Fruit fly (Drosophila melanogaster): ENCODE measurements around the gene CG14007.

The CG14007 gene

dm6 chr2L:5720407-5721228 is 4.1 kb upstream of the CG14007 start, which contains the start of the genes CG11149 and sip1 (continued):
- no peak for TF ChIP-seq CG7556 (GFP tag; optimal IDR thresholded peaks at IDR 0.05)
- no peak for TF ChIP-seq CoRest (tag; optimal IDR thresholded peaks at IDR 0.05)
- TF ChIP-seq Sry-δ (GFP tag; optimal IDR thresholded peaks at IDR 0.05): peak; percentile 74

- TF ChIP-seq gce (GFP tag; IDR thresholded peaks at IDR 0.05): 0 out of 3 replicates have a peak, but pooled peaks have one; percentile 30
- no peak for TF ChIP-seq Dad (GFP tag; optimal IDR thresholded peaks at IDR 0.05)
- TF ChIP-seq CG9437 (GFP tag; optimal IDR thresholded peaks at IDR 0.05): no peak
- TF ChIP-seq toy (GFP tag; IDR thresholded peaks at IDR 0.05): no peak
Measured at dm6 chr2L:5706074-5706473, 10.4 kb downstream of the CG14007 start, which contains the start of gene CG7236. CG7236 (plus strand) TSS chr2L:5706374.

- TF ChIP-seq CG2116 (GFP tag; optimal IDR thresholded peaks at IDR 0.05) (no peak), CG17612 (GFP tag; IDR thresholded peaks at IDR 0.05) (no peak), CG6175 (GFP tag; IDR thresholded peaks at IDR 0.05) (no peak), cas (GFP tag; IDR thresholded peaks at IDR 0.05) (no peak), MTF-1 (GFP tag; optimal IDR thresholded peaks at IDR 0.05; ENCODE audit: borderline replicate concordance) (no peak), CG2129 (GFP tag; IDR thresholded peaks at IDR 0.05; ENCODE audit: partially characterized antibody) (no peak)
Measured at dm6 chr2L:5678282-5678681, 38.2 kb downstream of the CG14007 start, which contains the start of gene CG12511. CG12511 (plus strand) TSS chr2L:5678582.
